Fruit fly (Drosophila melanogaster): ENCODE data around the gene CG34298.

CG34298 gene

DNA sequence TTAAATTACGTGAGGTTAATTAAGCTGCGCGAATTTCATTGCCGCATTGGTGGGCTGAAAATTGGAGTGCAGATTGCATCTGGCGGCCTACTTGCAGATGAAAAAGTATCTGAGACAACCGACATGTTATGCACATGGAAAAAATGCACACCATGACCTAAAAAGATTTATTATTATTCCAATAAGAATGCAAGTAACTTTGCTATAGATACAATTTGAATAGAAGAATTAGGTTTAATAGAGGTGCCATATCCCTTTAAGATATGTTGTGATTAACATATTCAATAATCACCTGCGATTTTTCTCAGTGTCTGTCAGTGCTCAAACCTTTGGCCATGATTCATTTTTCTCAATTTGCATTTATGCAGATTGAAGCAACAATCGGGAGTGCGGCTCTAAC is 18.1 kb upstream of the CG34298 start:
- TF ChIP-seq h (GFP tag; optimal IDR thresholded peaks at IDR 0.05) (peak; percentile 9), ey (GFP tag; optimal IDR thresholded peaks at IDR 0.05) (no peak), sage (GFP tag; optimal IDR thresholded peaks at IDR 0.05) (no peak), GATAd (GFP tag; optimal IDR thresholded peaks at IDR 0.05) (no peak)

DNA sequence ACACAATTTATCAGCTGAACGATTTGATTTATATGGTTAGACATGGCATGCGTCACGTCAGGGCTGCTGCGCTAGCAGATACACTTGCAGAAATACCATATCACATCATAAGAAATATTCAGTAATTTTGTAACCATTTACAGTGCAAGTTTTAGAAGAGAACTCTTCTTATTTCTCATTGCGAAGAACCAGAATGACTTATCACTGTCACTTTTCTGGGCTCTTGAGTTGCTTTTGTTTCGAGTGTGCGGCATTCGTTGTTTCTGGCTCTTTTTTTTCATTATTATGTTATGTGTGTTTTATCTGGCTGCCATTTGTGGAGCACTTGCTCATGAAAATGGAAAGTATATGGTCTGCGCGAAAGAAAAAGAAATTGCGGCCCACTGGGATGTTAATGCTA is 17.6 kb upstream of the CG34298 start:
- TF ChIP-seq h (GFP tag; optimal IDR thresholded peaks at IDR 0.05) (peak; percentile 18), Abd-B (GFP tag; optimal IDR thresholded peaks at IDR 0.05) (no peak), rgr (GFP tag; optimal IDR thresholded peaks at IDR 0.05) (peak; percentile 14), ey (GFP tag; optimal IDR thresholded peaks at IDR 0.05) (peak; percentile 19)

DNA sequence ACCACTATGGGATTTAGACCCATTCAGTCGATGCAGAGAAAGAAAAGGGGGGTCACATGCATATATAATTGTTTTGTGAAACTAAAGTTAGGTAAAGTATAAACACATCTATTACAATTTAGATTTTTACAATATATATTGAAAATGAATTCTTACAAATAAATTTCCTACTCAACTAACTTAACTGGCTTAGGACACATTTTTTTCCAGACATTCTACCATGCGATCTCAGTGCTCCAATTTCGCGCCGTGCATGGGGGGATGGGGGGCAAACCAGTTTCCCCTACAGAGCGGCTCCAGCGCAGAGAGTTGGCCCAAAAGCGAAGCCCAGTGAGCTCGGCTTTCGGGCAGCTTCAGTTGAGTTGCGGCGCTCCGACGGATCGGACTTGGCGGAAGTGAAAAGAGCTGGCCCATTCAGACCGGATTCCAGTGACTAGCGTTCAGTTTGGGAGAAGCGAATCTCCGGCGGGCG is 16.5 kb upstream of the CG34298 start, which contains the start of gene CG7896:
Gene CG7896 (plus strand): TSS at position 354 of the 472 bp plus-strand sequence.
- TF ChIP-seq pan (optimal IDR thresholded peaks at IDR 0.05) (no peak), Mio (GFP tag; optimal IDR thresholded peaks at IDR 0.05) (no peak), brk (GFP tag; optimal IDR thresholded peaks at IDR 0.05) (no peak), dmrt93B (GFP tag; optimal IDR thresholded peaks at IDR 0.05) (peak; percentile 70), sage (GFP tag; optimal IDR thresholded peaks at IDR 0.05) (peak; percentile 61), fru (GFP tag; optimal IDR thresholded peaks at IDR 0.05) (peak; percentile 85), Hnf4 (GFP tag; optimal IDR thresholded peaks at IDR 0.05) (no peak), foxo (GFP tag; optimal IDR thresholded peaks at IDR 0.05) (peak; percentile 54 to 91), Vsx2 (GFP tag; optimal IDR thresholded peaks at IDR 0.05; ENCODE audit: partially characterized antibody) (peak; percentile 54), Abd-B (GFP tag; optimal IDR thresholded peaks at IDR 0.05) (no peak), GATAd (GFP tag; optimal IDR thresholded peaks at IDR 0.05) (no peak), Jra (GFP tag; optimal IDR thresholded peaks at IDR 0.05) (no peak), br (GFP tag; optimal IDR thresholded peaks at IDR 0.05) (peak; percentile 83), Dif (GFP tag; optimal IDR thresholded peaks at IDR 0.05; ENCODE audit: partially characterized antibody) (peak; percentile 17), lola (GFP tag; optimal IDR thresholded peaks at IDR 0.05) (no peak), CrebA (GFP tag; optimal IDR thresholded peaks at IDR 0.05; ENCODE audit: borderline replicate concordance) (no peak), jim (GFP tag; optimal IDR thresholded peaks at IDR 0.05) (no peak), h (GFP tag; optimal IDR thresholded peaks at IDR 0.05) (peak; percentile 94), Myc (optimal IDR thresholded peaks at IDR 0.05) (no peak), rgr (GFP tag; optimal IDR thresholded peaks at IDR 0.05) (peak; percentile 85), usp (GFP tag; optimal IDR thresholded peaks at IDR 0.05) (no peak), Rel (GFP tag; optimal IDR thresholded peaks at IDR 0.05) (peak; percentile 83), Rel (tag; optimal IDR thresholded peaks at IDR 0.05) (peak; percentile 59), psq (GFP tag; optimal IDR thresholded peaks at IDR 0.05) (peak; percentile 86), Sp1 (GFP tag; optimal IDR thresholded peaks at IDR 0.05) (peak; percentile 85), ey (GFP tag; optimal IDR thresholded peaks at IDR 0.05) (peak; percentile 76), Dfd (GFP tag; optimal IDR thresholded peaks at IDR 0.05) (no peak), OdsH (GFP tag; optimal IDR thresholded peaks at IDR 0.05) (peak; percentile 85), tai (GFP tag; optimal IDR thresholded peaks at IDR 0.05) (no peak), Hr78 (GFP tag; optimal IDR thresholded peaks at IDR 0.05) (no peak), woc (GFP tag; optimal IDR thresholded peaks at IDR 0.05) (peak; percentile 95), Hr83 (GFP tag; optimal IDR thresholded peaks at IDR 0.05; ENCODE audit: poor library complexity, severe bottlenecking) (peak; percentile 62), dsf (GFP tag; optimal IDR thresholded peaks at IDR 0.05; ENCODE audit: borderline replicate concordance) (peak; percentile 41), CG32264 (GFP tag; optimal IDR thresholded peaks at IDR 0.05) (peak; percentile 37), dl (GFP tag; optimal IDR thresholded peaks at IDR 0.05; ENCODE audit: insufficient read depth in 1 of 2, partially characterized antibody in 2 of 2) (no peak), CG9705 (GFP tag; optimal IDR thresholded peaks at IDR 0.05) (peak; percentile 78), HLH106 (tag; optimal IDR thresholded peaks at IDR 0.05) (peak; percentile 93), N (GFP tag; optimal IDR thresholded peaks at IDR 0.05) (no peak), sv (GFP tag; optimal IDR thresholded peaks at IDR 0.05) (no peak)

Data from whole organism, wandering third instar larva.